Fruit fly (Drosophila melanogaster) whole organism, embryonic: Measurements from ENCODE around the gene stg.

Source experiments
- Antp ChIP-seq: fragments of 200-800 bp; sonication (Bioruptor generic); optimal IDR thresholded peaks from 3 replicates; lab custom pipeline; 2016; ENCODE audit warnings: missing biosample characterization, missing genetic modification characterization
- Asciz ChIP-seq: fragments of 200-800 bp; sonication (Bioruptor generic); optimal IDR thresholded peaks from 2 replicates; lab custom pipeline; 2017; ENCODE audit warnings: missing biosample characterization, mild to moderate bottlenecking, missing genetic modification characterization, missing genetic modification reagents
- Blimp-1 ChIP-seq: fragments of 200-800 bp; sonication (Bioruptor generic); optimal IDR thresholded peaks from 3 replicates; lab custom pipeline; 2018; ENCODE audit warnings: missing biosample characterization, missing genetic modification characterization, mild to moderate bottlenecking, moderate library complexity, missing genetic modification reagents
- CG1024 ChIP-seq: fragments of 200-800 bp; sonication (Bioruptor generic); IDR thresholded peaks from 2 replicates; pipeline ENCODE4 v1.3.6; 2022; ENCODE audit warnings: missing biosample characterization, missing genetic modification characterization
- CG11085 ChIP-seq: fragments of 200-800 bp; sonication (Bioruptor generic); IDR thresholded peaks from 2 replicates; pipeline ENCODE4 v1.3.6; 2022; ENCODE audit warnings: missing biosample characterization, missing genetic modification characterization
- CG11093 ChIP-seq: fragments of 200-800 bp; sonication (Bioruptor generic); IDR thresholded peaks from 3 replicates; pipeline ENCODE4 v1.3.6; 2022; ENCODE audit warnings: missing biosample characterization, missing genetic modification characterization
- CG11696 ChIP-seq: fragments of 200-800 bp; sonication (Bioruptor generic); IDR thresholded peaks from 2 replicates; pipeline ENCODE4 v1.3.6; 2022; ENCODE audit warnings: missing biosample characterization, missing genetic modification characterization
- CG12071 ChIP-seq: fragments of 200-800 bp; sonication (Bioruptor generic); optimal IDR thresholded peaks from 3 replicates; lab custom pipeline; 2018; ENCODE audit warnings: missing biosample characterization, mild to moderate bottlenecking, missing genetic modification characterization
- CG12236 ChIP-seq: fragments of 200-800 bp; sonication (Bioruptor generic); optimal IDR thresholded peaks from 2 replicates; lab custom pipeline; 2016; ENCODE audit warnings: missing biosample characterization, missing genetic modification characterization
- CG12769 ChIP-seq: fragments of 200-800 bp; sonication (Bioruptor generic); optimal IDR thresholded peaks from 2 replicates; lab custom pipeline; 2019; ENCODE audit warnings: missing biosample characterization, mild to moderate bottlenecking, missing genetic modification characterization, moderate library complexity
- CG13123 ChIP-seq: fragments of 200-800 bp; sonication (Bioruptor generic); optimal IDR thresholded peaks from 2 replicates; lab custom pipeline; 2016; ENCODE audit warnings: missing biosample characterization, missing genetic modification characterization
- CG13424 ChIP-seq: fragments of 200-800 bp; sonication (Bioruptor generic); optimal IDR thresholded peaks from 2 replicates; lab custom pipeline; 2019; ENCODE audit warnings: missing biosample characterization, mild to moderate bottlenecking, missing genetic modification characterization, moderate library complexity
- CG14860 ChIP-seq: fragments of 200-800 bp; sonication (Bioruptor generic); IDR thresholded peaks from 3 replicates; pipeline ENCODE4 v1.3.6; 2022; ENCODE audit warnings: missing biosample characterization, missing genetic modification characterization; ENCODE audit not compliant: partially characterized antibody
- CG16813 ChIP-seq: fragments of 200-800 bp; sonication (Bioruptor generic); IDR thresholded peaks from 3 replicates; pipeline ENCODE4 v1.3.6; 2022; ENCODE audit warnings: missing biosample characterization, missing genetic modification characterization; ENCODE audit not compliant: partially characterized antibody
- CG3847 ChIP-seq: fragments of 200-800 bp; sonication (Bioruptor generic); IDR thresholded peaks from 2 replicates; pipeline ENCODE4 v1.3.6; 2022; ENCODE audit warnings: missing biosample characterization, missing genetic modification characterization
- CG5180 ChIP-seq: fragments of 200-800 bp; sonication (Bioruptor generic); optimal IDR thresholded peaks from 3 replicates; lab custom pipeline; 2017; ENCODE audit warnings: missing biosample characterization, missing genetic modification characterization, mild to moderate bottlenecking, moderate library complexity, missing genetic modification reagents
- CTCF ChIP-seq: fragments of 200-800 bp; sonication (Bioruptor generic); optimal IDR thresholded peaks from 2 replicates; lab custom pipeline; 2017; ENCODE audit warnings: missing biosample characterization, mild to moderate bottlenecking, missing genetic modification characterization, moderate library complexity
- CoRest ChIP-seq: fragments of 200-800 bp; sonication (Bioruptor generic); optimal IDR thresholded peaks from 3 replicates; lab custom pipeline; 2018; ENCODE audit warnings: missing biosample characterization, mild to moderate bottlenecking, missing genetic modification characterization, moderate library complexity
- Dbx ChIP-seq: fragments of 200-800 bp; sonication (Bioruptor generic); IDR thresholded peaks from 3 replicates; pipeline ENCODE4 v1.3.6; 2022; ENCODE audit warnings: missing biosample characterization, missing genetic modification characterization
- Fer3 ChIP-seq: fragments of 200-800 bp; sonication (Bioruptor generic); optimal IDR thresholded peaks from 2 replicates; lab custom pipeline; 2018; ENCODE audit warnings: missing biosample characterization, mild to moderate bottlenecking, missing genetic modification characterization, moderate library complexity
- GATAe ChIP-seq: fragments of 200-800 bp; sonication (Bioruptor generic); conservative IDR thresholded peaks from 2 replicates; pipeline ENCODE4 v1.3.6; 2022; ENCODE audit warnings: missing biosample characterization, missing genetic modification characterization
- H15 ChIP-seq: fragments of 200-800 bp; sonication (Bioruptor generic); IDR thresholded peaks from 3 replicates; pipeline ENCODE4 v1.3.6; 2022; ENCODE audit warnings: missing biosample characterization, missing genetic modification characterization
- Hr39 ChIP-seq: fragments of >200 bp; optimal IDR thresholded peaks from 2 replicates; lab custom pipeline; 2017
- Hsf ChIP-seq: fragments of 200-800 bp; sonication (Bioruptor generic); optimal IDR thresholded peaks from 3 replicates; lab custom pipeline; 2016; ENCODE audit warnings: missing biosample characterization, missing genetic modification characterization
- Max ChIP-seq: fragments of 200-800 bp; sonication (Bioruptor generic); optimal IDR thresholded peaks from 2 replicates; lab custom pipeline; 2016; ENCODE audit warnings: missing biosample characterization, mild to moderate bottlenecking, missing genetic modification characterization
- NFAT ChIP-seq: fragments of 200-800 bp; sonication (Bioruptor generic); IDR thresholded peaks from 2 replicates; pipeline ENCODE4 v1.3.6; 2022; ENCODE audit warnings: missing biosample characterization, missing genetic modification characterization
- ap ChIP-seq: fragments of 200-800 bp; sonication (Bioruptor generic); IDR thresholded peaks from 2 replicates; pipeline ENCODE4 v1.3.6; 2022; ENCODE audit warnings: missing biosample characterization, missing genetic modification characterization
- btn ChIP-seq: fragments of 200-800 bp; sonication (Bioruptor generic); optimal IDR thresholded peaks from 2 replicates; lab custom pipeline; 2016; ENCODE audit warnings: missing biosample characterization, missing genetic modification characterization
- crol ChIP-seq: fragments of 200-800 bp; sonication (Bioruptor generic); IDR thresholded peaks from 2 replicates; pipeline ENCODE4 v1.3.6; 2022; ENCODE audit warnings: missing biosample characterization, missing genetic modification characterization
- gce ChIP-seq: fragments of 200-800 bp; sonication (Bioruptor generic); IDR thresholded peaks from 3 replicates; pipeline ENCODE4 v1.3.6; 2022; ENCODE audit warnings: missing biosample characterization, missing genetic modification characterization
- gem ChIP-seq: fragments of 200-800 bp; sonication (Bioruptor generic); optimal IDR thresholded peaks from 2 replicates; lab custom pipeline; 2019; ENCODE audit warnings: missing biosample characterization, mild to moderate bottlenecking, missing genetic modification characterization, moderate library complexity
- gfzf ChIP-seq: fragments of 200-800 bp; sonication (Bioruptor generic); optimal IDR thresholded peaks from 2 replicates; lab custom pipeline; 2016; ENCODE audit warnings: missing biosample characterization, mild to moderate bottlenecking, missing genetic modification characterization, moderate library complexity
- grau ChIP-seq: fragments of 200-800 bp; optimal IDR thresholded peaks from 3 replicates; lab custom pipeline; 2019; ENCODE audit warnings: missing biosample characterization, mild to moderate bottlenecking, missing genetic modification characterization, moderate library complexity
- hbn ChIP-seq: fragments of 200-800 bp; sonication (Bioruptor generic); IDR thresholded peaks from 2 replicates; pipeline ENCODE4 v1.3.6; 2022; ENCODE audit warnings: missing biosample characterization, missing genetic modification characterization; ENCODE audit not compliant: partially characterized antibody
- hth ChIP-seq: fragments of >200 bp; optimal IDR thresholded peaks from 2 replicates; lab custom pipeline; 2017; ENCODE audit warnings: inconsistent platforms
- ken ChIP-seq: fragments of 200-800 bp; sonication (Bioruptor generic); IDR thresholded peaks from 3 replicates; pipeline ENCODE4 v1.3.6; 2022; ENCODE audit warnings: missing biosample characterization, missing genetic modification characterization
- lab ChIP-seq: fragments of 200-800 bp; sonication (Bioruptor generic); optimal IDR thresholded peaks from 3 replicates; lab custom pipeline; 2017; ENCODE audit warnings: missing biosample characterization, missing genetic modification characterization, mild to moderate bottlenecking, moderate library complexity, missing genetic modification reagents
- luna ChIP-seq: fragments of 200-800 bp; sonication (Bioruptor generic); optimal IDR thresholded peaks from 2 replicates; lab custom pipeline; 2016; ENCODE audit warnings: missing biosample characterization, missing genetic modification characterization
- nerfin-1 ChIP-seq: fragments of 200-800 bp; sonication (Bioruptor generic); optimal IDR thresholded peaks from 3 replicates; lab custom pipeline; 2019; ENCODE audit warnings: missing biosample characterization, mild to moderate bottlenecking, missing genetic modification characterization, moderate library complexity
- onecut ChIP-seq: fragments of 200-800 bp; sonication (Bioruptor generic); IDR thresholded peaks from 2 replicates; pipeline ENCODE4 v1.3.6; 2022; ENCODE audit warnings: missing biosample characterization, missing genetic modification characterization
- prd ChIP-seq, 3 experiments: fragments of >200 bp in 2 of 3; fragments of 200-800 bp in 1 of 3; sonication (Bioruptor generic) in 1 of 3; optimal IDR thresholded peaks in 2 of 3; IDR thresholded peaks in 1 of 3; 2 replicates in 2 of 3; 3 replicates in 1 of 3; pipeline versions ENCODE4 v1.3.6 to Lab custom; 2017 to 2022; ENCODE audit warnings: missing biosample characterization in 1 of 3, missing genetic modification characterization in 1 of 3
- repo ChIP-seq: fragments of 200-800 bp; sonication (Bioruptor generic); optimal IDR thresholded peaks from 2 replicates; lab custom pipeline; 2016; ENCODE audit warnings: missing biosample characterization, missing genetic modification characterization
- sc ChIP-seq, 3 experiments: fragments of >200 bp in 2 of 3; fragments of 200-800 bp in 1 of 3; sonication (Bioruptor generic) in 1 of 3; optimal IDR thresholded peaks; 2 replicates in 2 of 3; 3 replicates in 1 of 3; lab custom pipeline; 2017; ENCODE audit warnings: mild to moderate bottlenecking in 1 of 3, missing biosample characterization in 1 of 3, missing genetic modification characterization in 1 of 3, missing genetic modification reagents in 1 of 3
- sd ChIP-seq: fragments of 200-800 bp; sonication (Bioruptor generic); optimal IDR thresholded peaks from 3 replicates; lab custom pipeline; 2018; ENCODE audit warnings: missing biosample characterization, mild to moderate bottlenecking, missing genetic modification characterization, moderate library complexity
- so ChIP-seq: fragments of 200-800 bp; sonication (Bioruptor generic); IDR thresholded peaks from 3 replicates; pipeline ENCODE4 v1.3.6; 2022; ENCODE audit warnings: missing biosample characterization, missing genetic modification characterization
- tap ChIP-seq: fragments of 200-800 bp; optimal IDR thresholded peaks from 3 replicates; lab custom pipeline; 2019; ENCODE audit warnings: missing biosample characterization, mild to moderate bottlenecking, missing genetic modification characterization, moderate library complexity
- tin ChIP-seq: fragments of 200-800 bp; sonication (Bioruptor generic); optimal IDR thresholded peaks from 3 replicates; lab custom pipeline; 2016; ENCODE audit warnings: missing biosample characterization, missing genetic modification characterization
- tio ChIP-seq: fragments of 200-800 bp; sonication (Bioruptor generic); optimal IDR thresholded peaks from 2 replicates; lab custom pipeline; 2017; ENCODE audit warnings: missing biosample characterization, missing genetic modification characterization, inconsistent platforms
- trh ChIP-seq: fragments of 200-800 bp; sonication (Bioruptor generic); optimal IDR thresholded peaks from 2 replicates; lab custom pipeline; 2016; ENCODE audit warnings: missing biosample characterization, missing genetic modification characterization
- ttk ChIP-seq: fragments of 200-800 bp; sonication (Bioruptor generic); IDR thresholded peaks from 2 replicates; pipeline ENCODE4 v2.1.2; 2022; ENCODE audit warnings: missing biosample characterization, missing genetic modification characterization

The stg gene

DNA sequence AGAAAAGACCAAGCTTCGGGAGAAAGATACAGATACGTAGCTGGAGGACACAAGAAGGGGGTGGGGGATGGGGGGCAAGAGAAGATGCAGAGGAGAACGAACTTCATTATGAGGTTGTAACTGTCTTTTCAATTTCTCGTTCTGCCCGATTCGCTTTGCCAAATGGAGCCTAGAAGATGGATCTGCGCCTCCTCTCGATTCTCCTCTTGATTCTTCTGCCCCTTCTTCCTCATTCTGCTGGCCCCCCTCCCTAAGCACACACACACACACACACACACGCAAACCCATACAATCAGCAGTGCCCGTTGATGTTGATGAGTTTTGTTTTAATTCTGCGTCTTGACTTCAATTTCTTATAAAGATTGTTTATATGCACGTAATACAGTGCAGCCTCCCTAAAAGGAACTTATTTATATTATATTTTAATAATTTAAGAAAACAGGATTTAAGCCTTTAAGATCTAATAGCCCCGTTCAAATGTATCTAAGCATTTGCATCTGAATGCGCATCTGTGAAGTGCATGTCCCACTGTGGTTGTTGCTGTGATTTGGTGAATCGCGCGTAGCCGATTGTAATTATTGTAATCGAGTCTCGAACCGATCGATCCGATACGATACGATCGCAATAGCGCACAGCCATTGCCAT lies 48.5 kb downstream of the stg start (continued):
- TF ChIP-seq CG11085 (GFP tag; lab: Robert Waterston, UW) (peak; percentile 63), GATAe (GFP tag; lab: Robert Waterston, UW) (no peak), Fer3 (tag; lab: Kevin White, UChicago) (peak; percentile 70), CoRest (peak; percentile 76), gce (GFP tag; lab: Robert Waterston, UW) (0 out of 3 replicates have a peak, but pooled peaks have one; percentile 51), grau (tag; lab: Kevin White, UChicago) (peak; percentile 91), hth (lab: Kevin White, UChicago) (no peak), onecut (GFP tag; lab: Robert Waterston, UW) (peak; percentile 76), prd (optimal IDR thresholded peaks at IDR 0.05; lab: Kevin White, UChicago) (no peak), prd (GFP tag; IDR thresholded peaks at IDR 0.05; lab: Robert Waterston, UW) (peak; percentile 77), CG3847 (GFP tag; lab: Robert Waterston, UW) (peak; percentile 63), luna (GFP tag; lab: Kevin White, UChicago) (no peak), so (GFP tag; lab: Robert Waterston, UW) (peak; percentile 78), CG13424 (tag; lab: Kevin White, UChicago) (peak; percentile 77), crol (peak; percentile 44), CG13123 (GFP tag; lab: Kevin White, UChicago) (no peak), sc (optimal IDR thresholded peaks at IDR 0.05; lab: Kevin White, UChicago) (no peak), sc (GFP tag; optimal IDR thresholded peaks at IDR 0.05; lab: Kevin White, UChicago) (no peak), CG12236 (GFP tag; lab: Kevin White, UChicago) (no peak), CG12769 (tag; lab: Kevin White, UChicago) (no peak), hbn (GFP tag; lab: Robert Waterston, UW) (no peak), H15 (GFP tag; lab: Robert Waterston, UW) (peak; percentile 66; the same call in 1 of the 3 replicates), sd (tag; lab: Kevin White, UChicago) (no peak), Hsf (peak; percentile 9), gfzf (GFP tag; lab: Kevin White, UChicago) (no peak), Blimp-1 (GFP tag; lab: Kevin White, UChicago) (peak; percentile 47), CG16813 (no peak), CTCF (peak; percentile 3), repo (GFP tag; lab: Kevin White, UChicago) (no peak), Asciz (GFP tag; lab: Kevin White, UChicago) (peak; percentile 29), CG11696 (GFP tag; lab: Robert Waterston, UW) (peak; percentile 58), Max (peak; percentile 0), CG5180 (GFP tag; lab: Kevin White, UChicago) (peak; percentile 24), btn (GFP tag; lab: Kevin White, UChicago) (no peak), ken (GFP tag; lab: Robert Waterston, UW) (peak; percentile 69; the same call in 2 of the 3 replicates), trh (no peak), tap (tag; lab: Kevin White, UChicago) (peak; percentile 56), lab (peak; percentile 70), Hr39 (lab: Kevin White, UChicago) (no peak), nerfin-1 (tag; lab: Kevin White, UChicago) (no peak), tio (GFP tag; lab: Kevin White, UChicago) (peak; percentile 23), gem (tag; lab: Kevin White, UChicago) (peak; percentile 79), Dbx (GFP tag; lab: Robert Waterston, UW) (peak; percentile 53; the same call in 1 of the 3 replicates), Antp (GFP tag; lab: Kevin White, UChicago) (peak; percentile 13), ttk (GFP tag; lab: Robert Waterston, UW) (peak; percentile 60), CG11093 (GFP tag; lab: Robert Waterston, UW) (peak; percentile 21; the same call in 1 of the 3 replicates), NFAT (GFP tag; lab: Robert Waterston, UW) (0 out of 2 replicates have a peak, but pooled peaks have one; percentile 26), CG1024 (peak; percentile 47; the same call in 1 of the 2 replicates), CG14860 (no peak), CG12071 (peak; percentile 40), ap (no peak), tin (GFP tag; lab: Kevin White, UChicago) (peak; percentile 43)
